Fruit fly (Drosophila melanogaster) S2 (cell line): ENCODE results near the gene Serinc.

Experiments used
- CG8478 ChIP-seq: fragments of >200 bp; optimal IDR thresholded peaks from 2 replicates; lab custom pipeline; 2018
- CTCF ChIP-seq, 2 experiments: fragments of >200 bp; optimal IDR thresholded peaks; 2 replicates each; lab custom pipeline; 2018

DNA sequence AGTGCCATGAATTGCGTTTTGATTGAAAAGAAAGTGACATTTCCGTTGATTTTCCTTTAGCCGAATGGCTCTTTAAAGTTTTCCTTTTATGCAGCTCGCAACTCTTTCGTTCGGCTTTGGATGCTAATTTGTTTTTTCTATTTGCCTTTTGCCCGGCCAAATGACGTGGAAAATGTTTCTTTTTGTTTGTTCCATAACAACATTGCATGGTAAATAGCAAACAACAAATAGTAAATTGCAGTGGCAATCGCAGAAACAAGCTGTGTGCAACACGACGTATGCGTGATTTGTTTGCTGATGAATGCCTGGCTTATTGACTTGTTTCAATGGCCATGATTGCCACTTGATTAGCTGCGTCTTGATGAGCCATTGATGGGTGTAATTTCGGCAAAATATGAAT, 16.9 kb downstream of the Serinc start:
- TF ChIP-seq CG8478 (lab: Kevin White, UChicago) (no peak), CTCF (optimal IDR thresholded peaks at IDR 0.05; lab: Kevin White, UChicago) (no peak)
